Worm (Caenorhabditis elegans): ENCODE data around the gene F31E8.5.

F31E8.5 gene

ce11 chrII:6776418-6777034 is 30.5 kb downstream of the F31E8.5 start, which contains the start of gene ssup-72 (continued):
- TF ChIP-seq mes-4 (tag; optimal IDR thresholded peaks at IDR 0.05) (no peak), ccch-3 (GFP tag; optimal IDR thresholded peaks at IDR 0.05) (no peak), F37B4.10 (GFP tag; IDR thresholded peaks at IDR 0.05) (no peak), lir-1 (GFP tag; conservative IDR thresholded peaks at IDR 0.05) (no peak), lsy-27 (tag; optimal IDR thresholded peaks at IDR 0.05; ENCODE audit: borderline replicate concordance, insufficient read depth) (no peak), let-526 (GFP tag; IDR thresholded peaks at IDR 0.05) (no peak), tbp1 (GFP tag; optimal IDR thresholded peaks at IDR 0.05) (peak; percentile 22), B0261.1 (tag; optimal IDR thresholded peaks at IDR 0.05) (no peak), ekl-4 (GFP tag; IDR thresholded peaks at IDR 0.05) (no peak), F39B2.1 (GFP tag; IDR thresholded peaks at IDR 0.05) (no peak), let-607 (tag; optimal IDR thresholded peaks at IDR 0.05) (peak in 1 of 2 experiments; percentile 58), rpc-1 (optimal IDR thresholded peaks at IDR 0.05) (no peak), rpc-1 (tag; optimal IDR thresholded peaks at IDR 0.05) (no peak), F57A8.1 (GFP tag; optimal IDR thresholded peaks at IDR 0.05) (no peak), ceh-58 (GFP tag; IDR thresholded peaks at IDR 0.05) (no peak), snpc-4 (GFP tag; optimal IDR thresholded peaks at IDR 0.05) (no peak), snpc-4 (tag; optimal IDR thresholded peaks at IDR 0.05) (peak in 2 of 4 experiments; percentile 8 to 33), ceh-100 (GFP tag; IDR thresholded peaks at IDR 0.05) (0 out of 2 replicates have a peak, but pooled peaks have one; percentile 16), nfyb-1 (GFP tag; IDR thresholded peaks at IDR 0.05) (peak; percentile 35; the same call in 1 of the 2 replicates), fkh-3 (tag; optimal IDR thresholded peaks at IDR 0.05) (no peak), tbx-9 (tag; optimal IDR thresholded peaks at IDR 0.05; ENCODE audit: borderline replicate concordance) (no peak), bed-2 (GFP tag; IDR thresholded peaks at IDR 0.05) (no peak), ceh-91 (GFP tag; IDR thresholded peaks at IDR 0.05) (peak; percentile 45; the same call in 1 of the 2 replicates), unc-62 (GFP tag; optimal IDR thresholded peaks at IDR 0.05) (no peak), repo-1 (tag; optimal IDR thresholded peaks at IDR 0.05) (no peak), nfya-2 (GFP tag; IDR thresholded peaks at IDR 0.05) (no peak), egl-44 (GFP tag; IDR thresholded peaks at IDR 0.05) (no peak), gei-17 (GFP tag; optimal IDR thresholded peaks at IDR 0.05) (no peak), F33H1.4 (GFP tag; IDR thresholded peaks at IDR 0.05) (no peak; the same call in 1 of the 2 replicates), madf-6 (GFP tag; IDR thresholded peaks at IDR 0.05) (peak; percentile 81), ceh-27 (GFP tag; optimal IDR thresholded peaks at IDR 0.05) (peak; percentile 55), T07F8.4 (tag; optimal IDR thresholded peaks at IDR 0.05) (no peak), hlh-12 (tag; optimal IDR thresholded peaks at IDR 0.05) (no peak), F49E8.2 (tag; optimal IDR thresholded peaks at IDR 0.05; ENCODE audit: insufficient read depth) (no peak), sdz-38 (tag; optimal IDR thresholded peaks at IDR 0.05) (no peak), nhr-80 (tag; optimal IDR thresholded peaks at IDR 0.05) (no peak), ztf-3 (GFP tag; optimal IDR thresholded peaks at IDR 0.05) (no peak), mxl-1 (tag; optimal IDR thresholded peaks at IDR 0.05) (no peak), nhr-90 (tag; optimal IDR thresholded peaks at IDR 0.05) (no peak), snpc-1.1 (tag; optimal IDR thresholded peaks at IDR 0.05; ENCODE audit: insufficient read depth) (no peak), hmg-1.2 (GFP tag; IDR thresholded peaks at IDR 0.05) (peak; percentile 24; the same call in 1 of the 2 replicates), ztf-22 (GFP tag; optimal IDR thresholded peaks at IDR 0.05) (no peak), ZK185.1 (tag; optimal IDR thresholded peaks at IDR 0.05; ENCODE audit: poor library complexity, severe bottlenecking) (peak; percentile 72), pbrm-1 (GFP tag; IDR thresholded peaks at IDR 0.05) (peak; percentile 50; the same call in 1 of the 2 replicates), B0336.3 (GFP tag; IDR thresholded peaks at IDR 0.05) (no peak), nhr-120 (GFP tag; IDR thresholded peaks at IDR 0.05) (no peak), attf-5 (GFP tag; optimal IDR thresholded peaks at IDR 0.05) (peak; percentile 59), madf-10 (tag; optimal IDR thresholded peaks at IDR 0.05) (no peak)
